Worm (Caenorhabditis elegans): Measurements from ENCODE around the gene nprl-2.

The nprl-2 gene

ce11 chrIV:7580062-7580614, 23.5 kb downstream of the nprl-2 start, which contains the start of the genes cec-5 and nol-10 (continued):
- TF ChIP-seq ceh-8 (GFP tag; optimal IDR thresholded peaks at IDR 0.05): no peak
- no peak for TF ChIP-seq jun-1 (tag; optimal IDR thresholded peaks at IDR 0.05)
- peak; percentile 44 for TF ChIP-seq nhr-19 (GFP tag; conservative IDR thresholded peaks at IDR 0.05)
- TF ChIP-seq tlp-1 (tag; optimal IDR thresholded peaks at IDR 0.05): no peak
- peak; percentile 71 for TF ChIP-seq fkh-8 (tag; optimal IDR thresholded peaks at IDR 0.05)
- TF ChIP-seq egl-27 (tag; optimal IDR thresholded peaks at IDR 0.05): peak in 1 of 2 experiments; percentile 33
- no peak for TF ChIP-seq Y116A8C.19 (tag; optimal IDR thresholded peaks at IDR 0.05; ENCODE audit: borderline replicate concordance)
- TF ChIP-seq pag-3 (tag; optimal IDR thresholded peaks at IDR 0.05; ENCODE audit: borderline replicate concordance, insufficient read depth): no peak
- TF ChIP-seq mef-2 (tag; optimal IDR thresholded peaks at IDR 0.05): no peak
- no peak for TF ChIP-seq hpl-2 (GFP tag; optimal IDR thresholded peaks at IDR 0.05)
- TF ChIP-seq nhr-20 (tag; optimal IDR thresholded peaks at IDR 0.05): peak; percentile 74
- TF ChIP-seq swsn-7 (tag; optimal IDR thresholded peaks at IDR 0.05): peak; percentile 75
- no peak for TF ChIP-seq sptf-1 (tag; optimal IDR thresholded peaks at IDR 0.05)
- TF ChIP-seq snpc-4 (tag; optimal IDR thresholded peaks at IDR 0.05): peak; percentile 34
- TF ChIP-seq ces-1 (GFP tag; optimal IDR thresholded peaks at IDR 0.05): no peak
- peak; percentile 79 for TF ChIP-seq C16A3.4 (tag; optimal IDR thresholded peaks at IDR 0.05)
- no peak for TF ChIP-seq unc-98 (GFP tag; IDR thresholded peaks at IDR 0.05)
- TF ChIP-seq nhr-77 (tag; optimal IDR thresholded peaks at IDR 0.05): peak; percentile 66
- no peak for TF ChIP-seq vab-15 (tag; optimal IDR thresholded peaks at IDR 0.05)
- TF ChIP-seq F16B12.6 (tag; optimal IDR thresholded peaks at IDR 0.05): peak; percentile 47
- TF ChIP-seq lin-39 (tag; optimal IDR thresholded peaks at IDR 0.05): no peak
- TF ChIP-seq nhr-12 (tag; optimal IDR thresholded peaks at IDR 0.05): no peak
- TF ChIP-seq snu-23 (GFP tag; optimal IDR thresholded peaks at IDR 0.05): peak; percentile 89
- peak; percentile 23 for TF ChIP-seq lir-3 (tag; optimal IDR thresholded peaks at IDR 0.05; ENCODE audit: poor library complexity)
- no peak for TF ChIP-seq sup-37 (GFP tag; optimal IDR thresholded peaks at IDR 0.05)
- TF ChIP-seq nhr-76 (tag; optimal IDR thresholded peaks at IDR 0.05): no peak
- peak; percentile 43 for TF ChIP-seq dsc-1 (tag; optimal IDR thresholded peaks at IDR 0.05)
- no peak for TF ChIP-seq nhr-84 (tag; optimal IDR thresholded peaks at IDR 0.05)
- peak; percentile 3 for TF ChIP-seq fkh-10 (GFP tag; optimal IDR thresholded peaks at IDR 0.05)
- no peak for TF ChIP-seq aly-2 (tag; optimal IDR thresholded peaks at IDR 0.05)
- TF ChIP-seq unc-62 (GFP tag; optimal IDR thresholded peaks at IDR 0.05): no peak
- TF ChIP-seq nhr-85 (tag): no peak
- TF ChIP-seq isw-1 (GFP tag; IDR thresholded peaks at IDR 0.05): peak; percentile 47; the same call in 1 of the 2 replicates
- TF ChIP-seq elt-2 (tag; optimal IDR thresholded peaks at IDR 0.05): peak; percentile 48
- TF ChIP-seq lsy-2 (tag; optimal IDR thresholded peaks at IDR 0.05): peak; percentile 72 to 86
- no peak for TF ChIP-seq ceh-90 (tag; optimal IDR thresholded peaks at IDR 0.05)
- TF ChIP-seq hlh-4 (tag; optimal IDR thresholded peaks at IDR 0.05): no peak
- peak; percentile 12 to 66 (median 54) for TF ChIP-seq ceh-82 (tag; optimal IDR thresholded peaks at IDR 0.05)
- TF ChIP-seq ztf-11 (tag; optimal IDR thresholded peaks at IDR 0.05): peak in 1 of 2 experiments; percentile 29
- peak; percentile 12 for TF ChIP-seq irx-1 (tag; optimal IDR thresholded peaks at IDR 0.05)
- TF ChIP-seq nhr-71 (tag; optimal IDR thresholded peaks at IDR 0.05): peak; percentile 85
- peak; percentile 78 to 87 for TF ChIP-seq lin-35 (GFP tag; optimal IDR thresholded peaks at IDR 0.05)
- peak; percentile 81 for TF ChIP-seq lin-15B (tag; optimal IDR thresholded peaks at IDR 0.05)
- no peak for TF ChIP-seq sox-4 (tag; optimal IDR thresholded peaks at IDR 0.05)
- no peak for TF ChIP-seq grh-1 (GFP tag; IDR thresholded peaks at IDR 0.05)
- TF ChIP-seq fos-1 (tag; optimal IDR thresholded peaks at IDR 0.05): peak; percentile 53
- peak; percentile 78 to 81 for TF ChIP-seq efl-1 (optimal IDR thresholded peaks at IDR 0.05)
- peak; percentile 75 to 96 for TF ChIP-seq efl-1 (GFP tag; optimal IDR thresholded peaks at IDR 0.05 in 1 of 2)
